Worm (Caenorhabditis elegans): Measurements from ENCODE around the gene H13N06.2.
A peak's percentile ranks its signal among the peaks of the same experiment; 100 is the strongest.

The H13N06.2 gene

DNA sequence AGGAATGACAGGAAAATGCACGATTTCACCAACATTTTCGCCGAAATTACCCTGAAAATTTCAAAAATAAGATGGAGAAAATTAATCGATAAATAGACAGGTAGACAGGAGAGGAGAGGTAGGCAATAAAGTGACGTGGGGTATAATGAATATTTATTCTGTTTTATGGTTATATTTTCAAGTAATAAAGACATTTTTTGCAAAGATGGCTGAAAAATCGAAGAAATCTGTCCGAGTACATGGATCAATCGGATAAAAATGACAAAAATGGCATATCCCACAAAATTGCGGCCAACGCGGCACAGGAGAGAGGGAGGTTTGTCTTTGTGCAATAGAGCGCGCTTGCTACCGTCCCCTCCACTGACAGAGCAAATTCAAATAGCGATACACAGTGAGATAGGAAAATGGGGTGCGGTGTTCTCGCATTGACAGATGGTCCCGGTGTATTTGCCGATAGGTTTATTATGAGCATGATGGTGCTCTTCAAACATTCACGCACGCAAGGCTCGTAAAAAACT is 20.0 kb downstream of the H13N06.2 start, which contains the start of gene zipt-7.2 (continued):
- TF ChIP-seq nhr-11 (tag; optimal IDR thresholded peaks at IDR 0.05) (no peak), lsy-2 (tag; optimal IDR thresholded peaks at IDR 0.05) (peak in 1 of 2 experiments; percentile 16), pag-3 (tag; optimal IDR thresholded peaks at IDR 0.05; ENCODE audit: borderline replicate concordance, insufficient read depth) (no peak), ceh-82 (tag; optimal IDR thresholded peaks at IDR 0.05) (peak in 1 of 3 experiments; percentile 26), nhr-71 (tag; optimal IDR thresholded peaks at IDR 0.05) (peak; percentile 43), fkh-4 (tag; optimal IDR thresholded peaks at IDR 0.05; ENCODE audit: borderline replicate concordance) (no peak), irx-1 (tag; optimal IDR thresholded peaks at IDR 0.05) (no peak), ets-5 (GFP tag; IDR thresholded peaks at IDR 0.05) (no peak), zag-1 (tag; optimal IDR thresholded peaks at IDR 0.05) (no peak), unc-30 (tag; optimal IDR thresholded peaks at IDR 0.05) (no peak), ama-1 (optimal IDR thresholded peaks at IDR 0.05) (no peak)

DNA sequence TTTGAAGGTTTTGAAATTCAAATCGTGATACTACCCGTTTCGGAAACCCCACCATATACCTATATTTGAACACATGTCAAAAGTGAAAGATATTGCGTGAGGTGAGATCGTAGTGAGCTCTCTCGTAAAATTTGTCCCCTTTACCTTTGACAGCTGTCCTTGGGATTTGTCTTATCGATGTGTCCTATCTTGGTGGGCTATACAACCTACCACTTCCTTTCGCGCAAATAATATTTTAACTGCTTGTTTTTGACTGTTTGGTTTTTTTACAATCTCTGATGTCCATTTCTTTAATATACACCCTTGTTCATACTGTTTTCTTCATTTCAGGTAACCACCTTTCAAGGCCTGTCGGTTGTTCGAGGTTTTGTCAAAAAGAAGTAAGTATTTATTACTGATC is 21.8 kb downstream of the H13N06.2 start, which contains the start of gene eat-20:
TSS of gene eat-20 (plus strand) at position 331 of the 400 bp plus-strand sequence.
- TF ChIP-seq elt-3 (tag; optimal IDR thresholded peaks at IDR 0.05) (peak in 1 of 6 experiments; percentile 46), egl-13 (tag; optimal IDR thresholded peaks at IDR 0.05) (no peak), nhr-11 (tag; optimal IDR thresholded peaks at IDR 0.05) (no peak), hlh-17 (GFP tag; optimal IDR thresholded peaks at IDR 0.05; ENCODE audit: borderline replicate concordance) (no peak), nhr-85 (tag) (peak; percentile 73), lin-14 (GFP tag; optimal IDR thresholded peaks at IDR 0.05) (peak; percentile 47)

DNA sequence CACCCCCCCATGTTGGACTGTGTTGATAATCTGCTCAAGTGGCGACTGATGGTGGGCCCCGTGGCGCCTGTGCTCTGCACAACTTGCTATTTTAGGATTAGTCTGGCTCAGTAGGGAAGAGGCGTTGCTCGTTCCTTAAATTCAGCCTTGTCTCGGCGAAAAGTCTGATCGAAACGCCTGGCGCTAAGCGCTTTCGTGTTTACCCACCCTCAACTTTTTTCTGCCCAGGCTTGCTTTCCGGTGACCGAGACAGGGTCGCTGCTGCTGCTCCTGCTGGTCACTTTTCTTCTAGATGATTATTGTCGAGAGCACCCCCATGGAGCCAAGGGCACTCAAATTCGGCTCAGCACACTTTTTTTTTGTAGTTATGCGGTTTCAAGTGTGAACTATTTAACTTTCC is 26.6 kb downstream of the H13N06.2 start:
- no peak for TF ChIP-seq swsn-7 (tag; optimal IDR thresholded peaks at IDR 0.05)
- no peak for TF ChIP-seq nhr-12 (tag; optimal IDR thresholded peaks at IDR 0.05)
- no peak for TF ChIP-seq aha-1 (tag; optimal IDR thresholded peaks at IDR 0.05)
- no peak for TF ChIP-seq ceh-63 (GFP tag; optimal IDR thresholded peaks at IDR 0.05)
- TF ChIP-seq Y116A8C.19 (tag; optimal IDR thresholded peaks at IDR 0.05; ENCODE audit: borderline replicate concordance): no peak
- TF ChIP-seq ces-1 (GFP tag; optimal IDR thresholded peaks at IDR 0.05): no peak
- TF ChIP-seq ceh-8 (GFP tag; optimal IDR thresholded peaks at IDR 0.05): no peak
- TF ChIP-seq aly-2 (tag; optimal IDR thresholded peaks at IDR 0.05): no peak
- no peak for TF ChIP-seq isw-1 (GFP tag; IDR thresholded peaks at IDR 0.05)
- no peak for TF ChIP-seq F16B12.6 (tag; optimal IDR thresholded peaks at IDR 0.05)
- no peak for TF ChIP-seq hpl-2 (GFP tag; optimal IDR thresholded peaks at IDR 0.05)
- no peak for TF ChIP-seq pag-3 (tag; optimal IDR thresholded peaks at IDR 0.05; ENCODE audit: borderline replicate concordance, insufficient read depth)
- TF ChIP-seq lin-15B (tag; optimal IDR thresholded peaks at IDR 0.05): no peak
- TF ChIP-seq C04F5.9 (tag; optimal IDR thresholded peaks at IDR 0.05): no peak

DNA sequence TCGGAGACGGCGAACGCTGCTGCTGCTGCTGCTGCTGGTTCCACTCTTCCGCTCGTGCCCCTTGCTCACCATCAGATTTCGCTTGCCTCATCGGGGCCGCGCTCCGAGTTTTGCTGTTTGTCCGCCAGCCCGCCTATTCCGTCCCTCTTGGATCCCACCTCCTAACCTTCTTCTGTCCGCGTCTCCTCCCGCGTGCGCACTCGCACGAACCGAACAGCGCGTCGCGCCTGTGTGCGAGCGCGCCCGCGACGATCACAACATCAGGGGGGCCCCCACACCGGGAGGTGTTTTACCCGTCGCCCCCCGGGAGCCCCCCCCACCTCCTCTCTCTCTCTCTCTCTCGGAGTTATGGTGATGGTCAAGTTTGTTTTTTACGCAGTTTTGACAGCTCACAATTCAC is 27.9 kb downstream of the H13N06.2 start:
- TF ChIP-seq ceh-8 (GFP tag; optimal IDR thresholded peaks at IDR 0.05) (peak; percentile 63), skn-1 (tag; optimal IDR thresholded peaks at IDR 0.05) (no peak)

DNA sequence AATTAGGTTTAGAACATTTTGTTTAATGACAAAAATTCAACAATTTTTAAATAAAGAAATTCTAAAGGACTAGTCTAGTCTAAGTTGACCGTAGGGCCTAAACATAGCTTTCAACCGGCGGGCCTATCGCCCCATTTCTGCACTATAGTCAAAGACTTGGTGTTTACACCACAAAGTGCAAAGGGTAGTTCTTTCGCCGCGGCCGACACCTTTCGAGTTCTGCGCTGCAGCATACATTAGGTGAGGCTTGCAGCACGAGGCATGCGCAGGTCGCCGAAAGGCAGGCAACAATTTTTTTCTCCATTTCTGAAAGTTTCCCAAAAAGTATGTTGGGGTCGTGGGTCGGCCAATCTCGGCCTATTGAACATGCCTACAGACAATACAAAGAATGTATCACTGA is 40.6 kb downstream of the H13N06.2 start:
- TF ChIP-seq nhr-76 (tag; optimal IDR thresholded peaks at IDR 0.05) (no peak), pag-3 (tag; optimal IDR thresholded peaks at IDR 0.05; ENCODE audit: borderline replicate concordance, insufficient read depth) (no peak), nhr-84 (tag; optimal IDR thresholded peaks at IDR 0.05) (no peak)

DNA sequence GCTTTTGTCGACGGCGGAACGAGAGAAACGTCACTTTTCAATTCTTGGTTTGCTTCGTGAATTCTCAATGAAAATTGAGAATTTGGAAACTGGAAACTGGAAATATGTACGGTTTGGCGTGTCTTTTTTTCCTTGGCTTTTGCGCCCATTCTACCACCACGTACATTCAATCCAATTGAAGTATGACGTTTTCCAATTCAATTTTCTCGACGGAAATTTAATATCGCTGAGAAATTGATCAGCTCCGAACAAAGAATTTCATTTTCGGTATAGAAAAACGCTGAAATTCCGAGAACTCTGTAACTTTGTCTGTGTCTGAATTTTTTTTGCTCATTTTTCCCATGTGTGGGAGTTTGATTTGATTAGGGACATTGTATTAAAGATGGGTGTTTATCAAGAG is 45.4 kb downstream of the H13N06.2 start:
- TF ChIP-seq unc-62 (GFP tag; optimal IDR thresholded peaks at IDR 0.05) (no peak), nhr-71 (tag; optimal IDR thresholded peaks at IDR 0.05) (peak; percentile 52), aly-2 (tag; optimal IDR thresholded peaks at IDR 0.05) (no peak), efl-1 (optimal IDR thresholded peaks at IDR 0.05) (no peak), efl-1 (GFP tag; optimal IDR thresholded peaks at IDR 0.05 in 1 of 2) (peak in 1 of 2 experiments; percentile 16), nhr-47 (tag; optimal IDR thresholded peaks at IDR 0.05) (peak; percentile 17), ceh-90 (tag; optimal IDR thresholded peaks at IDR 0.05) (no peak), fkh-8 (tag; optimal IDR thresholded peaks at IDR 0.05) (peak; percentile 61), mdl-1 (tag; optimal IDR thresholded peaks at IDR 0.05) (no peak), lin-14 (GFP tag; optimal IDR thresholded peaks at IDR 0.05) (peak; percentile 53)
